Fruit fly (Drosophila melanogaster) whole organism, adult: ENCODE measurements around the gene Fdx1.

Experiments used
- CG11617 ChIP-seq: fragments of 200-800 bp; sonication (Bioruptor generic); optimal IDR thresholded peaks from 2 replicates; lab custom pipeline; 2017; ENCODE audit warnings: mild to moderate bottlenecking, missing biosample characterization, missing genetic modification reagents, missing genetic modification characterization
- CG12768 ChIP-seq: fragments of 200-800 bp; sonication (Bioruptor generic); optimal IDR thresholded peaks from 2 replicates; lab custom pipeline; 2017; ENCODE audit warnings: missing biosample characterization, missing genetic modification characterization, mild to moderate bottlenecking, moderate library complexity, missing genetic modification reagents
- CG14711 ChIP-seq: fragments of 200-800 bp; sonication (Bioruptor generic); optimal IDR thresholded peaks from 2 replicates; lab custom pipeline; 2018; ENCODE audit warnings: missing biosample characterization, mild to moderate bottlenecking, missing genetic modification characterization, moderate library complexity
- CG1620 ChIP-seq: fragments of 200-800 bp; sonication (Bioruptor generic); optimal IDR thresholded peaks from 2 replicates; lab custom pipeline; 2016; ENCODE audit warnings: missing biosample characterization, missing genetic modification characterization
- CG33017 ChIP-seq: fragments of 200-800 bp; sonication (Bioruptor generic); optimal IDR thresholded peaks from 2 replicates; lab custom pipeline; 2018; ENCODE audit warnings: missing biosample characterization, mild to moderate bottlenecking, missing genetic modification characterization, moderate library complexity
- CG5204 ChIP-seq: fragments of 200-800 bp; sonication (Bioruptor generic); optimal IDR thresholded peaks from 2 replicates; lab custom pipeline; 2016; ENCODE audit warnings: missing biosample characterization, missing genetic modification characterization
- CG7045 ChIP-seq: fragments of 200-800 bp; sonication (Bioruptor generic); optimal IDR thresholded peaks from 2 replicates; lab custom pipeline; 2017; ENCODE audit warnings: missing biosample characterization, mild to moderate bottlenecking, missing genetic modification characterization
- CG7101 ChIP-seq: fragments of 200-800 bp; sonication (Bioruptor generic); optimal IDR thresholded peaks from 2 replicates; lab custom pipeline; 2018; ENCODE audit warnings: missing biosample characterization, mild to moderate bottlenecking, missing genetic modification characterization, moderate library complexity
- Clk ChIP-seq: fragments of 200-800 bp; sonication (Bioruptor generic); optimal IDR thresholded peaks from 2 replicates; lab custom pipeline; 2017; ENCODE audit warnings: missing biosample characterization, missing genetic modification characterization
- Crg-1 ChIP-seq: fragments of 200-800 bp; sonication (Bioruptor generic); optimal IDR thresholded peaks from 2 replicates; lab custom pipeline; 2016; ENCODE audit warnings: missing biosample characterization, missing genetic modification characterization
- Hr96 ChIP-seq: fragments of 200-800 bp; sonication (Bioruptor generic); optimal IDR thresholded peaks from 2 replicates; lab custom pipeline; 2016; ENCODE audit warnings: missing biosample characterization, missing genetic modification characterization
- Mnt ChIP-seq: fragments of 200-800 bp; sonication (Bioruptor generic); optimal IDR thresholded peaks from 2 replicates; lab custom pipeline; 2016; ENCODE audit warnings: missing biosample characterization, mild to moderate bottlenecking, missing genetic modification characterization
- bab1 ChIP-seq: fragments of 200-800 bp; sonication (Bioruptor generic); optimal IDR thresholded peaks from 3 replicates; lab custom pipeline; 2019; ENCODE audit warnings: missing biosample characterization, mild to moderate bottlenecking, missing genetic modification characterization, moderate library complexity
- cic ChIP-seq: fragments of 200-800 bp; sonication (Bioruptor generic); optimal IDR thresholded peaks from 2 replicates; lab custom pipeline; 2017; ENCODE audit warnings: missing biosample characterization, mild to moderate bottlenecking, missing genetic modification characterization, moderate library complexity
- cnc ChIP-seq, 2 experiments: fragments of >200 bp; optimal IDR thresholded peaks; 2 replicates each; lab custom pipeline; 2017
- kay ChIP-seq: fragments of 200-800 bp; sonication (Bioruptor generic); peaks from one replicate; lab custom pipeline; 2016; ENCODE audit warnings: missing biosample characterization, missing genetic modification characterization, borderline replicate concordance
- ovo ChIP-seq: fragments of 200-800 bp; sonication (Bioruptor generic); optimal IDR thresholded peaks from 2 replicates; lab custom pipeline; 2016; ENCODE audit warnings: missing biosample characterization, missing genetic modification characterization
- pad ChIP-seq: fragments of 200-800 bp; sonication (Bioruptor generic); optimal IDR thresholded peaks from 3 replicates; lab custom pipeline; 2017; ENCODE audit warnings: missing biosample characterization, missing genetic modification characterization, mild to moderate bottlenecking, moderate library complexity, missing genetic modification reagents
- tj ChIP-seq: fragments of 200-800 bp; sonication (Bioruptor generic); optimal IDR thresholded peaks from 3 replicates; lab custom pipeline; 2017; ENCODE audit warnings: missing biosample characterization, mild to moderate bottlenecking, missing genetic modification characterization, moderate library complexity
- toe ChIP-seq: fragments of 200-800 bp; sonication (Bioruptor generic); optimal IDR thresholded peaks from 2 replicates; lab custom pipeline; 2016; ENCODE audit warnings: missing biosample characterization, missing genetic modification characterization

The Fdx1 gene

DNA sequence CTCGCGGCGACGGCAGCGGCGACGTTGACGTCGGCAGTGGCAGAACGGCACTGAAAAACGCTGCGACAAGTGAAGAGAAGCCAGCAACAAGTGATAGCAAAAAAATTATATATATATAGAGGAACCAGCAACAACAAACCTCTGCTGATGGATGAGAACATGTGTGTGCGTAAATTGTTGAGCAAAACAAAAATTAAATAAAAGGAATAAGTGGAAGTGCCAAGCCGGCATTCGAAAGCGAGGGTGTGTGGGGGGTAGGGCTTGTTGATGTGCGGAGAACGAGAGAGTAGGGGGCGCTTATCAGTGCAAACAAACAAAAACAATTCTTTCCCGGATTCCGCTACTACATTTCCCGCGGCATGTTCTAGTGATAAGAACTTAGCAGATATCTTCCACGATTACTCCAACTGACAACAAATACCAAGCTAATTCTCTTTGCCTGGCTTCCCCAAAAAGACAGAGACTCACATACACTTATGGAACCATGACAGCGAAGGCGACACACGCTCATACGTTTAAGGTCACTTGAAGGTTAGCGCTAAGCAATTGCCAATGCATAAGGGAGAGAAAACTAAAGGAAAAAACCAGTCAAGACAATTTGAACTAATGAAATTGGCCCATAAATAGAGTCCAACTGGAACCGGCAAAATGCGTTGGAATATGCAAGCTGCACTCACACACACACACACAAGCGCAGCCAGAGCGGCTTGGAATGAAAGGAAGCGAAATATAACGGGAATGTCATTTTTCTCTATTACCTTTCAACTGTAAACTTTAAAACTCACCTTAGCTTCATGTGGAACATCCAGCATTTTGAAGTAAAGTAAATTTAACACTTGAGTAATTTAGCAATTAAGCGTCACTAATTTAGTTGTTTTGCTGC, 13.0 kb downstream of the Fdx1 start:
- TF ChIP-seq tj (GFP tag; lab: Kevin White, UChicago) (peak; percentile 76), Mnt (GFP tag; lab: Kevin White, UChicago) (peak; percentile 76), pad (peak; percentile 65), cic (GFP tag; lab: Kevin White, UChicago) (peak; percentile 99), CG33017 (tag; lab: Kevin White, UChicago) (no peak), CG12768 (GFP tag; lab: Kevin White, UChicago) (no peak), ovo (GFP tag; lab: Kevin White, UChicago) (peak; percentile 92)

dm6 chr3L:9356138-9356753, 14.8 kb downstream of the Fdx1 start:
- TF ChIP-seq kay (GFP tag; lab: Kevin White, UChicago) (no peak), Crg-1 (GFP tag; lab: Kevin White, UChicago) (no peak), pad (no peak), cnc (optimal IDR thresholded peaks at IDR 0.05; lab: Kevin White, UChicago) (no peak), CG1620 (GFP tag; lab: Kevin White, UChicago) (no peak), tj (GFP tag; lab: Kevin White, UChicago) (no peak), CG14711 (tag; lab: Kevin White, UChicago) (no peak), ovo (GFP tag; lab: Kevin White, UChicago) (no peak), CG7101 (tag; lab: Kevin White, UChicago) (no peak), CG7045 (GFP tag; lab: Kevin White, UChicago) (no peak), CG12768 (GFP tag; lab: Kevin White, UChicago) (no peak), CG5204 (GFP tag; lab: Kevin White, UChicago) (no peak), toe (no peak), cic (GFP tag; lab: Kevin White, UChicago) (no peak), Hr96 (GFP tag; lab: Kevin White, UChicago) (no peak), bab1 (GFP tag; lab: Kevin White, UChicago) (no peak), CG11617 (GFP tag; lab: Kevin White, UChicago) (no peak), Mnt (GFP tag; lab: Kevin White, UChicago) (no peak), CG33017 (tag; lab: Kevin White, UChicago) (no peak), Clk (GFP tag; lab: Kevin White, UChicago) (no peak)

DNA sequence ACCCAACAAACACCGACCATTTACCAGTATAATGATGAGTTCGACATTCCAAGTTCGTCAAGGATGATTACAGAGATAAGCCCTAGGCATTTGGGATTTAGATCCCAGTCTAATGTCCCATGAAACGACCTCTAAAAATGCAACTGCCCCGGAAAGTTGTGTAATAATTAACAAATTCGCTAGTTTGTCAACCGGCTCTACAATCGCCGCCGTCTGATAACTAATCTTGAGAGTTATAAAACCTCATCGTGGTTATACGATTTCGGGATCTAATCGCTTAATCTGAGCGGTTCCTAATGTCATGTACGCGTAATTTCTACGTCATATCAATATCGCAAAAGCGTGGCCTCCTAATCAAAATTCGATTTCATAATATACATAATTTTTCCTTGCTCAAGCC, 15.5 kb downstream of the Fdx1 start:
- TF ChIP-seq cic (GFP tag; lab: Kevin White, UChicago) (peak; percentile 57), kay (GFP tag; lab: Kevin White, UChicago) (peak; percentile 83), CG33017 (tag; lab: Kevin White, UChicago) (no peak), tj (GFP tag; lab: Kevin White, UChicago) (no peak), Crg-1 (GFP tag; lab: Kevin White, UChicago) (no peak), Mnt (GFP tag; lab: Kevin White, UChicago) (peak; percentile 3), Hr96 (GFP tag; lab: Kevin White, UChicago) (no peak), CG11617 (GFP tag; lab: Kevin White, UChicago) (no peak)

DNA sequence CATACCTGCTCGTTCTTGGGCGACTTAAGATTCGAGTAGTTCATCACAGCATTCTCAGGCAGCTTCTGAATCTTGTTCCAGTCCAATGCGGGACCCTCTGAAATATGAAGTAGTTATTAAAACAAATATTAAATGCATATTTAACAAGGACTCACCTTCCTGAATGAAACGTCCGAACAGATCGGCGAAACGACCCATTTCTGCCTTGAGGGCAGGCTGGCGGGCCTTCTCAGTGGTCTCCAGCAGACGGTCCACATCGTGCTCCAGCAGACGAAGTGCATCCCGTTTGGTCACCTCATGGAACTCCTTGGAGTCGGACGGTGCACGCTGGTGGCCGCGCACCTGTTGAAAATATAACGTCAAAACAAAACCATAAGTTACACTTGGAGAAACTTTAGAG, 17.3 kb downstream of the Fdx1 start, which contains the start of gene CG32040:
CG32040 (plus strand) TSS at position 301 of the 400 bp plus-strand sequence.
- TF ChIP-seq CG7101 (tag; lab: Kevin White, UChicago), result no peak
- no peak for TF ChIP-seq toe
- TF ChIP-seq Mnt (GFP tag; lab: Kevin White, UChicago), result no peak
- no peak for TF ChIP-seq Hr96 (GFP tag; lab: Kevin White, UChicago)
- no peak for TF ChIP-seq CG14711 (tag; lab: Kevin White, UChicago)
- TF ChIP-seq cic (GFP tag; lab: Kevin White, UChicago), result no peak
- no peak for TF ChIP-seq CG7045 (GFP tag; lab: Kevin White, UChicago)
- TF ChIP-seq CG5204 (GFP tag; lab: Kevin White, UChicago), result no peak
- no peak for TF ChIP-seq ovo (GFP tag; lab: Kevin White, UChicago)
- TF ChIP-seq bab1 (GFP tag; lab: Kevin White, UChicago), result no peak
- no peak for TF ChIP-seq Clk (GFP tag; lab: Kevin White, UChicago)
- no peak for TF ChIP-seq CG33017 (tag; lab: Kevin White, UChicago)
- no peak for TF ChIP-seq kay (GFP tag; lab: Kevin White, UChicago)
- no peak for TF ChIP-seq Crg-1 (GFP tag; lab: Kevin White, UChicago)

dm6 chr3L:9349314-9349733, 21.7 kb downstream of the Fdx1 start, which contains the start of gene PGRP-LF:
TSS of gene PGRP-LF (plus strand) at chr3L:9349609.
- no peak for TF ChIP-seq ovo (GFP tag; lab: Kevin White, UChicago)
- peak; percentile 60 for TF ChIP-seq Mnt (GFP tag; lab: Kevin White, UChicago)
- no peak for TF ChIP-seq pad
- peak; percentile 7 for TF ChIP-seq CG11617 (GFP tag; lab: Kevin White, UChicago)
- TF ChIP-seq CG14711 (tag; lab: Kevin White, UChicago), result no peak
- peak; percentile 54 for TF ChIP-seq CG7101 (tag; lab: Kevin White, UChicago)
- TF ChIP-seq CG12768 (GFP tag; lab: Kevin White, UChicago), result peak; percentile 85
- no peak for TF ChIP-seq tj (GFP tag; lab: Kevin White, UChicago)
- no peak for TF ChIP-seq Crg-1 (GFP tag; lab: Kevin White, UChicago)
- peak; percentile 24 for TF ChIP-seq bab1 (GFP tag; lab: Kevin White, UChicago)
- TF ChIP-seq kay (GFP tag; lab: Kevin White, UChicago), result peak; percentile 99
- no peak for TF ChIP-seq CG7045 (GFP tag; lab: Kevin White, UChicago)
- peak; percentile 74 for TF ChIP-seq CG33017 (tag; lab: Kevin White, UChicago)
- no peak for TF ChIP-seq cnc (optimal IDR thresholded peaks at IDR 0.05; lab: Kevin White, UChicago)
- TF ChIP-seq toe, result peak; percentile 50
- TF ChIP-seq CG1620 (GFP tag; lab: Kevin White, UChicago), result no peak
- TF ChIP-seq cic (GFP tag; lab: Kevin White, UChicago), result peak; percentile 92
- peak; percentile 5 for TF ChIP-seq Clk (GFP tag; lab: Kevin White, UChicago)
- peak; percentile 36 for TF ChIP-seq Hr96 (GFP tag; lab: Kevin White, UChicago)
- TF ChIP-seq CG5204 (GFP tag; lab: Kevin White, UChicago), result peak; percentile 38
